Fruit fly (Drosophila melanogaster): ENCODE data around the gene crb.

- TF ChIP-seq psq (optimal IDR thresholded peaks at IDR 0.05) = no peak
- TF ChIP-seq ttk (optimal IDR thresholded peaks at IDR 0.05) = no peak
These were observed 579 bp upstream of the crb start, which contains the start of gene CG5715 for dm6 chr3R:24294299-24294698.

Measured in Kc167 (cell line).